Worm (Caenorhabditis elegans): Measurements from ENCODE around the gene spc-1.

The spc-1 gene

ce11 chrX:3153133-3153532 is 26.3 kb upstream of the spc-1 start (continued):
- TF ChIP-seq F13H6.1 (tag; optimal IDR thresholded peaks at IDR 0.05) (peak; percentile 65), sma-3 (GFP tag; optimal IDR thresholded peaks at IDR 0.05) (peak; percentile 20), unc-55 (GFP tag; optimal IDR thresholded peaks at IDR 0.05) (no peak), crh-2 (tag; optimal IDR thresholded peaks at IDR 0.05) (peak; percentile 46), mab-5 (tag; optimal IDR thresholded peaks at IDR 0.05) (no peak), peb-1 (tag; optimal IDR thresholded peaks at IDR 0.05) (no peak), ztf-1 (GFP tag; conservative IDR thresholded peaks at IDR 0.05) (no peak)

DNA sequence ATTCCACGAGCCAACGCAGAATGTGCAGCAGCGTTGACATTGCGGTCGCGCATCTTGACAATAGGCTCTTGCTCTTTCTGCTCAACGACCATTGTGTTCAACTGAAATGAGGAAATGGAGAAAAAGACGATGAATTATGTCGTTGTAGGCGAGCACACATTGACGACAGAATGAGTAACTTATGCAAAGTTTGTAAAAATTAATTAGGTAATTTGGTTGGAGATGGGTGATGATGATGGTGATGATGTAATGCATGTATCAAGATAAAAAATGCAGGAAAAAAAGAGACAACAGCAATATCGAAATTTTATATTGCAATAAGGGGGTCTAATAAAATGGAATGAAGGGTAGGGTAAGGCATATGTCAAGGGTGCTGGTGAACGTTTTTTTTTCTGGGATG is 25.5 kb upstream of the spc-1 start, which contains the start of gene bbln-1:
TSS of gene bbln-1 (minus strand) at position 101 of the 400 bp plus-strand sequence.
- TF ChIP-seq nhr-25 (tag; optimal IDR thresholded peaks at IDR 0.05) (no peak), nhr-6 (tag; optimal IDR thresholded peaks at IDR 0.05) (no peak), sem-4 (tag; optimal IDR thresholded peaks at IDR 0.05) (no peak), gmeb-1 (tag; optimal IDR thresholded peaks at IDR 0.05) (no peak), C34F6.9 (tag; optimal IDR thresholded peaks at IDR 0.05) (no peak), lin-13 (GFP tag; optimal IDR thresholded peaks at IDR 0.05) (no peak), nhr-11 (tag; optimal IDR thresholded peaks at IDR 0.05) (no peak), R02D3.7 (tag; optimal IDR thresholded peaks at IDR 0.05) (no peak), lsy-2 (tag; optimal IDR thresholded peaks at IDR 0.05) (no peak), ama-1 (optimal IDR thresholded peaks at IDR 0.05) (no peak), blmp-1 (tag; optimal IDR thresholded peaks at IDR 0.05; ENCODE audit: insufficient read depth) (no peak), skn-1 (tag; optimal IDR thresholded peaks at IDR 0.05) (no peak), fos-1 (tag; optimal IDR thresholded peaks at IDR 0.05) (no peak), nhr-129 (tag; optimal IDR thresholded peaks at IDR 0.05) (no peak), F13H6.1 (tag; optimal IDR thresholded peaks at IDR 0.05) (no peak), ZK546.5 (tag; optimal IDR thresholded peaks at IDR 0.05) (no peak)

ce11 chrX:3145265-3145664 is 18.4 kb upstream of the spc-1 start, which contains the start of gene C15C7.4:
Gene C15C7.4, plus strand, starts transcription at chrX:3145565.
- TF ChIP-seq R02D3.7 (tag; optimal IDR thresholded peaks at IDR 0.05) = no peak

DNA sequence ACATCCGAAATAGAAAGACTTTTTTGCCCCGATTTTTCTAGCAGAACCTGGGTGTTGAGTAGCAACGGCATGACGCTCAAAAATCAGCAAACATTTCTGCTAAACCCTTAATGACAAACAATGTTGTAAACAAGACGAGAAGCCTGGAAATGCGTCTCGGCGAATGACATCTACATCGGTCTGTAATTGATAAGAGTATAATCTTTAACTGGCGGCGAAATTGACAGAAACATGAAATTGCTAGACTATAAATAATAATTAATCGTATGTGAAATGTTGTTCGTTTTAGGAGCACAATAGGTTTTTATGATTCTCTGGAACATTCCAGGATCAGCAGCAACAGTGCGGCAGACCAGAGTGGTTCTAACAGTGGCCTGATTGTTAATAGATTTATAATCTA is 14.8 kb upstream of the spc-1 start:
- peak; percentile 20 for TF ChIP-seq fos-1 (tag; optimal IDR thresholded peaks at IDR 0.05)
- TF ChIP-seq nhr-25 (tag; optimal IDR thresholded peaks at IDR 0.05) = no peak
- TF ChIP-seq sma-9 (GFP tag; optimal IDR thresholded peaks at IDR 0.05) = peak; percentile 19
- no peak for TF ChIP-seq sma-9 (tag; optimal IDR thresholded peaks at IDR 0.05)

DNA sequence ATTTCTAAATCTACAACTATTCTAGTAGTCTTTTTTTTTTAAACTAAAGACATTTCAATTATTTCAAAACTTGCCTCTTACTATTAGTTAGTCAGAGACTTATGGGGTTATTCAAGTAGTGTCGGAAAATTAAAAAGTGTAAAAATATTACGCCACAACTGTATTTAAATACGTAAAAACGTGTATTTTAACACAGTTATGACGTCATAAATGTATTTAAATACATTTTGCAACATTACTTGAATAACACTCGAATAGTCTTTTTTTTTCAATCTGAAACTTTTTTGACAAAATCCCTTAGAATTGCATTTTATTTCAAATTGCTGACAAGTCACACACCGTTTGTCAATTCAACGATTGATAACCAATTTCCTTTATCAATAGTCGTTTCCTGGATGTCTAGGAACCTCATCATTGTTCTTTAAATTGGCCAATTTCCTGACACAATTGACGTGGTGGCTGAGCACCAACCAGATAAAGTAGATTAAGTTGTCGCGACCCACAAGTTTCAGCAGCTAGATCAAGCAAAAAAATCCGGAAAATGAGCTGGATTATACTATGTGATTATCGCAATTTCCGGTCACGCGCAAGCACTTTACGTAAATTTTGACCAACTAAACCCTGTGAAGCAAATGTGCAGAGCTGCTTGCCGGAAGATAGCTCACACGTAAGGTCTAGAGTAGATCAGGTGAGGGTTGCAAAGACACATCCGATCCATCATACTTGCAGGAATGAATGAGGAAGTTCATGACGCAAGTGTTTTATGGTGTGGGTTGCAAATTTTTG is 12.8 kb upstream of the spc-1 start:
- TF ChIP-seq Y55F3AM.14 (GFP tag; optimal IDR thresholded peaks at IDR 0.05) = no peak
- no peak for TF ChIP-seq mdl-1 (tag; optimal IDR thresholded peaks at IDR 0.05)
- TF ChIP-seq mab-5 (tag; optimal IDR thresholded peaks at IDR 0.05) = no peak
- no peak for TF ChIP-seq skn-1 (tag; optimal IDR thresholded peaks at IDR 0.05)
- TF ChIP-seq nhr-6 (tag; optimal IDR thresholded peaks at IDR 0.05) = no peak
- no peak for TF ChIP-seq gmeb-1 (tag; optimal IDR thresholded peaks at IDR 0.05)
- no peak for TF ChIP-seq nhr-11 (tag; optimal IDR thresholded peaks at IDR 0.05)
- no peak for TF ChIP-seq lin-11 (tag; optimal IDR thresholded peaks at IDR 0.05)
- no peak for TF ChIP-seq unc-39 (tag; optimal IDR thresholded peaks at IDR 0.05)
- TF ChIP-seq elt-3 (tag; optimal IDR thresholded peaks at IDR 0.05) = no peak
- TF ChIP-seq nhr-129 (tag; optimal IDR thresholded peaks at IDR 0.05) = no peak
- no peak for TF ChIP-seq F13H6.1 (tag; optimal IDR thresholded peaks at IDR 0.05)
- no peak for TF ChIP-seq nhr-12 (tag; optimal IDR thresholded peaks at IDR 0.05)
- no peak for TF ChIP-seq C34F6.9 (tag; optimal IDR thresholded peaks at IDR 0.05)
- no peak for TF ChIP-seq alr-1 (tag; optimal IDR thresholded peaks at IDR 0.05)
- no peak for TF ChIP-seq ztf-11 (tag; optimal IDR thresholded peaks at IDR 0.05)
- no peak for TF ChIP-seq zag-1 (tag; optimal IDR thresholded peaks at IDR 0.05)
- no peak for TF ChIP-seq dmd-4 (tag; optimal IDR thresholded peaks at IDR 0.05)
- TF ChIP-seq blmp-1 (tag; optimal IDR thresholded peaks at IDR 0.05; ENCODE audit: insufficient read depth) = no peak

Data from whole organism, L2 larva.